Worm (Caenorhabditis elegans) whole organism, early embryonic: ENCODE results near the gene T24D8.6.

ENCODE experiments used
- B0310.2 ChIP-seq: sonication (generic microtip); optimal IDR thresholded peaks from 2 replicates; lab custom pipeline; 2016; ENCODE audit warnings: mild to moderate bottlenecking, missing genetic modification characterization, missing compliant biosample characterization
- aly-1 ChIP-seq: sonication (generic microtip); optimal IDR thresholded peaks from 2 replicates; lab custom pipeline; 2016; ENCODE audit warnings: missing genetic modification characterization, missing compliant biosample characterization
- ama-1 ChIP-seq: fragments of 150-350 bp; optimal IDR thresholded peaks from 2 replicates; lab custom pipeline; 2014
- ceh-13 ChIP-seq: fragments of 200-800 bp; sonication (Bioruptor generic); optimal IDR thresholded peaks from 2 replicates; lab custom pipeline; 2018; ENCODE audit warnings: mild to moderate bottlenecking, missing genetic modification characterization, missing compliant biosample characterization
- ceh-36 ChIP-seq: sonication (generic microtip); optimal IDR thresholded peaks from 2 replicates; lab custom pipeline; 2016; ENCODE audit warnings: missing genetic modification characterization, inconsistent platforms, missing compliant biosample characterization
- ets-7 ChIP-seq: sonication (generic microtip); optimal IDR thresholded peaks from 2 replicates; lab custom pipeline; 2016; ENCODE audit warnings: missing genotype, missing genetic modification characterization, missing compliant biosample characterization
- flt-1 ChIP-seq: fragments of 200-800 bp; sonication (Bioruptor generic); IDR thresholded peaks from 2 replicates; pipeline ENCODE4 v1.3.6; 2022; ENCODE audit warnings: missing genetic modification characterization, missing compliant biosample characterization
- hmbx-1 ChIP-seq: sonication (generic microtip); optimal IDR thresholded peaks from 2 replicates; lab custom pipeline; 2016; ENCODE audit warnings: mild to moderate bottlenecking, missing genetic modification characterization, missing compliant biosample characterization
- hmg-4 ChIP-seq: fragments of 200-800 bp; sonication (Bioruptor generic); optimal IDR thresholded peaks from 2 replicates; lab custom pipeline; 2018; ENCODE audit warnings: mild to moderate bottlenecking, missing genetic modification characterization, missing compliant biosample characterization
- hnd-1 ChIP-seq: sonication (generic microtip); optimal IDR thresholded peaks from 2 replicates; lab custom pipeline; 2016; ENCODE audit warnings: missing genetic modification characterization, missing compliant biosample characterization
- pes-1 ChIP-seq: fragments of 200-800 bp; sonication (Bioruptor generic); IDR thresholded peaks from 2 replicates; pipeline ENCODE4 v1.3.6; 2022; ENCODE audit warnings: missing genetic modification reagents, missing genetic modification characterization, missing compliant biosample characterization
- tbx-11 ChIP-seq: fragments of 200-800 bp; sonication (Bioruptor generic); IDR thresholded peaks from 2 replicates; pipeline ENCODE4 v1.3.6; 2022; ENCODE audit warnings: missing genetic modification characterization, missing compliant biosample characterization
- tbx-37 ChIP-seq: fragments of 200-800 bp; sonication (Bioruptor generic); conservative IDR thresholded peaks from 2 replicates; pipeline ENCODE4 v1.3.6; 2022; ENCODE audit warnings: missing genetic modification reagents, missing genetic modification characterization, missing compliant biosample characterization
- tra-4 ChIP-seq: sonication (generic microtip); optimal IDR thresholded peaks from 2 replicates; lab custom pipeline; 2017; ENCODE audit warnings: missing genetic modification characterization, missing compliant biosample characterization

DNA sequence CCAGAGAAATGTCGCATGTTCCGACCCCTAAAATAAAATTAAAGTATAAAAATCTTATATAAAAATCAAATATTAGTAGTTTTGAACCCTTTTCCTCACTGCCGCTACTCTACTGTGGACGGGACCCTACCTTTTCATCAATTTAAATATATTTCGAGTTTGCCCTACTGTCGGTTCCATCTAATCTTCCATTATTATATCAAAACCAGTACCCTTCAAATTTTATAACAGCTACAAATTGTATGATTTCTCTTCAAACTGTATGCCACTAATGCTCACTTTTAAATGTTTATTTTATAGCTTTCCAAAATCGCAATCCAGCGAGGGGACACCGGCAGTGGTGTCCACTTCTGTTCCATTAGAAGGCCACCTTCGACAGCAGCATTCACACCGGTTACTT lies 29.2 kb upstream of the T24D8.6 start, which contains the start of gene C43H6.6:
- TF ChIP-seq ceh-36 (tag; lab: Kevin White, UChicago), result no peak
- TF ChIP-seq tbx-11, result no peak
- no peak for TF ChIP-seq ama-1 (lab: Kevin White, UChicago)
- TF ChIP-seq tbx-37, result no peak
- TF ChIP-seq hnd-1 (tag; lab: Kevin White, UChicago), result no peak
- TF ChIP-seq tra-4 (tag; lab: Kevin White, UChicago), result no peak
- TF ChIP-seq flt-1 (GFP tag; lab: Robert Waterston, UW), result no peak
- no peak for TF ChIP-seq hmbx-1 (tag; lab: Kevin White, UChicago)
- no peak for TF ChIP-seq B0310.2 (tag; lab: Kevin White, UChicago)
- no peak for TF ChIP-seq hmg-4 (GFP tag; lab: Kevin White, UChicago)
- no peak for TF ChIP-seq aly-1 (tag; lab: Kevin White, UChicago)
- TF ChIP-seq pes-1, result no peak
- TF ChIP-seq ets-7, result no peak
- no peak for TF ChIP-seq ceh-13 (GFP tag; lab: Kevin White, UChicago)
